Fruit fly (Drosophila melanogaster) ovary, adult (tissue): ENCODE results near the gene CG11755.

Source experiments
- CG17801 ChIP-seq: fragments of 200-800 bp; optimal IDR thresholded peaks from 2 replicates; lab custom pipeline; 2019; ENCODE audit warnings: missing biosample characterization, mild to moderate bottlenecking, missing genetic modification characterization, moderate library complexity; ENCODE audit not compliant: partially characterized antibody

CG11755 gene

dm6 chr3R:8676560-8677000, at the start of gene CG11755, which contains the start of the genes Unc50 and CG8043:
CG11755 (plus strand) TSS chr3R:8676915.
Unc50 (minus strand) TSS chr3R:8676613.
CG8043 (plus strand) TSS chr3R:8676915.
- peak; percentile 88 for TF ChIP-seq CG17801 (GFP tag; lab: Kevin White, UChicago)

- no peak for TF ChIP-seq CG17801 (GFP tag; lab: Kevin White, UChicago)
Observed at dm6 chr3R:8635778-8636177, 40.9 kb upstream of the CG11755 start, which contains the start of gene Or85e. Or85e (minus strand) TSS chr3R:8635878.

- no peak for TF ChIP-seq CG17801 (GFP tag; lab: Kevin White, UChicago)
Observed at dm6 chr3R:8638629-8639028, 38.1 kb upstream of the CG11755 start.

DNA sequence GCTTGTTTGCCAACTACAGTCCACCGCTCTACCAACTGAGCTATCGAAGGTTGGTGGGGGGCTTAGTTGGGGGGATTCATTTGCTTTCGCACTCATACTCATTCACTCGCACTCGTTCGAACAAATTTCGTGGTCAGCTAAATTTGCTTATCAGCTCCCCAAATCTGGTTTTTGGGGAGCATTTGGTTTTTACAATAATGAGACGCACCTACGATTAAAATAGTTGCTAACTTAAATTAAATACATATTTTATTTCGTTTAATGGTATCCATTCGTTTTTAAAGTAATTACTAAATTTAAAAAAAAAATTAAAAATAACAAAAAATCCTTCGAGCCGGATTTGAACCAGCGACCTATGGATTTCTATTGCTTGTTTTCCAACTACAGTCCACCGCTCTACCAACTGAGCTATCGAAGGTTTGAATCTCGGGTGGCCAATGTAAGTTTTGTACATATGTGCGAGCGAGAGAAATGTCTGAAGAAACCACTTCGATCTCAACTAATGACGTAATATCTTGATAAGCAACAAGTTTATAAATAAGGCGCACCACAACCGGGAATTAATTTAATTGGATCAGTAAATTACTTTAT, 34.2 kb upstream of the CG11755 start:
- TF ChIP-seq CG17801 (GFP tag; lab: Kevin White, UChicago), result no peak

DNA sequence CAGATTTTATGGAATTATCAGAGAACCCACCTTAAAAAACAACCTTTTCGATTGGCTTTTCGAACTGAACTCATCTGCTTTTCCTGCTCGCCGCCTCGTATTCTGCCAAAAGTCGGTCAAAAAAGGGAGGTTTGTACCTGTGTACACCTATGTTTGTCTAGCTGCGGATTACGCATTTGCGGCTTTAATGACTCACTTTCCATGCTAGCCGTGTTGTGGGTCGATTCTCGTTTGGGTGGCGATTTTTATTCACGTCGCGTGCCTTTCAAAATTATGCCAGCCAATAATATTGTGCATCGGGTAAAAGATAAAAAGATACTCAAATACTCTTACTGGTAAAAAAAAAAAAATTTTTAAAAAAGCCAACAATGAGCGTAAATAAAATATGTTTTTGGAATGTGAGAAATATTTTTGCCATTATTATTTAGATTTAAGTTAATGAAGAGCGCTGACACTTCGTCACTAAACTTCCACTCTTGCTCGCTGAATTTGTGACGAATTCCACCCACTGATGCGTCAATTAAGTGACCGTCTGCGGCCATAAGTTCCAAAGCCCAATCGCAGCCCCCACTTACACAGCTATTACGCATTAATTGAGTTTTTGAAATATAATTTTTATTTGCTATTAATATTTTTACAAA, 31.0 kb upstream of the CG11755 start, which contains the start of gene Cyp313b1:
Cyp313b1 (minus strand) TSS at position 71 of the 641 bp plus-strand sequence.
- no peak for TF ChIP-seq CG17801 (GFP tag; lab: Kevin White, UChicago)

DNA sequence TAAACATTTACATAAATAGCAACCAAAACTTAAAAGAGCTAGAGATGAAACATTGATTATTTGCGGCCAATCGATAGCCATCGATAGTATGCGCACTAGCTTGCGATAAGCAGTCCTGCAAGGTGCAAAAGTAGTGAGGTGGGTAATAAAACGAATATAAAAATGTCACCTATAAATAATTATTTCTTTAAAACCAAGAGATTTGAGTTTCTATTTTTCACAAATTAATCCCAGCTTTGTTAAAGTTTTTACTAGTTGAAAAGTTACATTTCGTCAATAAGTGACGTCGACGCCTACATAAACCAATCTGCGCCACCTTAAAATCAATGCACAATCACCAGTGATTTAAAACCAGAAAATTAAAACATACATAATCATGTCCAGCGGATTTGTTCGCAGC, 26.0 kb upstream of the CG11755 start, which contains the start of the genes Mkk4 and SLIRP2:
Mkk4 (minus strand) TSS at position 56 of the 400 bp plus-strand sequence.
SLIRP2 (plus strand) TSS at position 344 of the 400 bp plus-strand sequence.
- peak; percentile 99 for TF ChIP-seq CG17801 (GFP tag; lab: Kevin White, UChicago)

DNA sequence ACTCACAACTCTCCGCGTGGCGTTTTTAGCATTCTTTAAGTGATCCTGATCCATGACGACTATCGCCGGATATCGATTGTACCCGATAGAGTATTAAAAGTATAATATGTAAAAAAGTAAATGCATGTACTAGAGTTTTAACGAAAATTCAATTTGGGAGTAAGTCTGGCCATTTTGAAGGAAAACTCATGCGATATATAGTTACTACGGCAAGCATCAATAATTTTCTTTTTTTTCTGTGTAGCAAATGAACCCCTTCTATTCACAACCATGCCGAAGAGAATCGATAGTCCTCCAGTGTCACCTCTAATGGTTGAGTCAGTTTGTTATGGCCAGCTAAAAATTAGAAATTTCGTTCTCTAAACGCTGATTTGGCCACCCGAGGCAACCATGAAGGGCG, 24.0 kb upstream of the CG11755 start, which contains the start of the genes Sys1 and Dhod:
Sys1 (plus strand) TSS at position 91 of the 400 bp plus-strand sequence.
Dhod (minus strand) TSS at position 186 of the 400 bp plus-strand sequence.
- peak; percentile 79 for TF ChIP-seq CG17801 (GFP tag; lab: Kevin White, UChicago)

dm6 chr3R:8654058-8654457, 22.7 kb upstream of the CG11755 start:
- no peak for TF ChIP-seq CG17801 (GFP tag; lab: Kevin White, UChicago)

- TF ChIP-seq CG17801 (GFP tag; lab: Kevin White, UChicago), result no peak
Observed at dm6 chr3R:8654666-8655065, 22.0 kb upstream of the CG11755 start, which contains the start of gene CG42489. CG42489 (minus strand) TSS chr3R:8654766.

DNA sequence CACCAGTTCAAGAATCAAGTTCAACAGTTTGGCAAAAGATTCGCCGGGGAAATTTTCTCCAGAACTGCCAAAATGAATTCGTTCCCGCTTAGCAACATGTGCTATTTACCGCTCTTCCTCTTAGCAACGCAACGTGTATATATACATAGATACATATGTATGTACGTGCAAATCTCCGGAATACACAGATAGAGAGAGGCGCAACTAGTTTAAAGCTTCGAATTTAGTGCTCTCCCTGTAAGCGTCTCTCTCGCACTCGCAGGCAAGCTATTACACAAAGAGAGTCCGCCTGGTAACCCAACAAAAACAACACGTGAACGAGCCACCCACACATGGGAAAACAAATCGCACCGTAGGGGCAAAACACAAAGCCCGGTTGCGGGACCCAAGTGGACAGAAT, 18.0 kb upstream of the CG11755 start:
- TF ChIP-seq CG17801 (GFP tag; lab: Kevin White, UChicago), result no peak

- TF ChIP-seq CG17801 (GFP tag; lab: Kevin White, UChicago), result peak; percentile 51
Observed at dm6 chr3R:8659200-8659897, 17.4 kb upstream of the CG11755 start.

DNA sequence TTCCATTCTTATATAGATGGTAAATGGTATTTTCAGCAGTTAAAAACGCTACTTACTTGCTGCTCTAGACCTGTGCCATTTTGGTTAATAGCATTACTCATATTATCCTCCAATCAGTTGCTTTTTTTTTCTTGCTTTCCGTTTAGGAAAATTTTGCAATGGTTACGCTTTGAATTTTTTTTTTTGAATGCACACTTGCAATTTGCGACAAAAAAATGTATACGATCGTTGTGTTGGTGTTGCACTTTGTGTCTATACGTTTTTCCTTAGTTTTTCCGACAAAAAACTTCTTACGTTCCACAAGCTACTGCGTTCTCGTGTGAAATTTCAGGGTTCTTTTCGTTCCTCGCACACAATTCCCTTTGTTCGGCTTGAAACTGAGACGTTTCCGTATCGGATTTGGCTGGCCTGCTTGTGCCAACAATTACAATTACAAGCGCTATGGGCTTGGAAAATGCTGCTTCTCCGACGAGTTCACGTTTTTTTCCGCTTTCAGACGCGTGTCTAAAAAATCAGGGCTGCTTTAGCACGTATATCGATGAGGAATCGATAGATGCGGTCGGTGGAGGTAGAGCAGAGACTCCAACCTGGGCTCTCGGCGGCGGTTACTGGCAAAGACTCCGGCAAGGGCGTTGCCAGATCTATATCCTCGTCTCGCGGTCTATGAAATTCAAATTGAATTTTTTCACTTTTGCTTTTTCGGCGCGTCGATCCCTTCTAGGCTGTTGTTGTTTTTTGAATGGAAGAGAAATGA, 16.6 kb upstream of the CG11755 start:
- peak; percentile 41 for TF ChIP-seq CG17801 (GFP tag; lab: Kevin White, UChicago)

DNA sequence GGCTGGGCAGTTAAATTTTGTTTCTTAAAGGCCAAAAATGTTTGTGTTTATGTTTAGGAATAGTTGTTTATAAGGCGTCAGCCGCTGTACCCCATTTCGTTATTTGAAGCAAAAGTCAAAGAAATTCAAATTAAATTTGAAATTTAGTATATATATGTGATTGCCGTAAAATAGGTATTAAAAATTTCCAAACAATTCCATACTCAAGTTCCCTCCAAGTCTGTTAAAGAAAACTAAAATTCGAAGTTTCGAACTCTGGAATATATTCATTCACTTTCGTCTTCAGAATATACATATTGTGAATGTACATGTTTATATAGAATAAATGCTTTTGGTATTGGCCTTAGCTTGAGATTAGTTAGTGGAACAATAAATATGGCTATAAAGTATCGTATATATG, 16.1 kb upstream of the CG11755 start, which contains the start of gene bel:
bel (minus strand) TSS at position 101 of the 400 bp plus-strand sequence.
- no peak for TF ChIP-seq CG17801 (GFP tag; lab: Kevin White, UChicago)

DNA sequence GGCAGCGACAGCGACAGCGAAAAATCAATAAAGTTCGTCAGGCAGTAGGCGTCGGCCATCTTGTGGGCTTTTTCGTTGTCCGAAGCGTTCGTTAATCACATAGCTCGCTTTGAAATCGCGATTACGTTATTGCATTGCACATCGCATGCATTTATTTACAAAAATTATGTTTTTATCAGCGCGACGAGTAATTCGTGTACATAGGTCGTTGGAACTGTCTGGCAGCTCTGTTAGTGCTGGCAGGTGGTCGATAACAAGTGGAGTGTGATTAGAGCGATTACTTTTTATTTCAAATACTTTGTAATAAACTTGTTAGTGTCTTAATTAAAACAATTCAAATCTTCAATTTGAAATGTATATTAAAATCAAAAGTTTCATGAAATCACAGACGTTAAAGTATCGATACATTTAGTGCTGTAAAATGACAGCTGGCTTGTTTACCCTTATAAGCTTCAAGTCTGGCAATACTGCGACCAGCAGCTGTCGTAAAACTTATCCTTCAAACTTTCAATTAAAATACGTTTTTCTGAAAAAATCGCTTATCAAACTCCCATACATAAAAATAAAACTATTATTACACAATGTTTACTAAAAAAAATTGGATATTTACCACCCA, 12.9 kb upstream of the CG11755 start, which contains the start of gene CG8032:
CG8032 (plus strand) TSS at position 448 of the 616 bp plus-strand sequence.
- TF ChIP-seq CG17801 (GFP tag; lab: Kevin White, UChicago), result peak; percentile 43
